Fruit fly (Drosophila melanogaster) whole organism, embryonic: ENCODE data around the gene CG13912.

ENCODE experiments used
- B-H1 ChIP-seq: fragments of 200-800 bp; sonication (Bioruptor generic); IDR thresholded peaks from 3 replicates; pipeline ENCODE4 v1.3.6; 2022; ENCODE audit warnings: missing biosample characterization, missing genetic modification characterization
- BEAF-32 ChIP-seq: fragments of 200-800 bp; sonication (Bioruptor generic); optimal IDR thresholded peaks from 3 replicates; lab custom pipeline; 2017; ENCODE audit warnings: missing biosample characterization, missing genetic modification characterization, mild to moderate bottlenecking, moderate library complexity, missing genetic modification reagents
- Bteb2 ChIP-seq: fragments of 200-800 bp; sonication (Bioruptor generic); optimal IDR thresholded peaks from 2 replicates; lab custom pipeline; 2016; ENCODE audit warnings: missing biosample characterization, missing genetic modification characterization
- CG10366 ChIP-seq: fragments of 200-800 bp; sonication (Bioruptor generic); IDR thresholded peaks from 2 replicates; pipeline ENCODE4 v1.3.6; 2022; ENCODE audit warnings: missing biosample characterization, missing genetic modification characterization
- CG10979 ChIP-seq: fragments of 200-800 bp; sonication (Bioruptor generic); optimal IDR thresholded peaks from 2 replicates; lab custom pipeline; 2018; ENCODE audit warnings: missing biosample characterization, mild to moderate bottlenecking, missing genetic modification characterization, moderate library complexity
- CG12104 ChIP-seq: fragments of 200-800 bp; sonication (Bioruptor generic); optimal IDR thresholded peaks from 3 replicates; lab custom pipeline; 2016; ENCODE audit warnings: missing biosample characterization, missing genetic modification characterization
- CG12155 ChIP-seq: fragments of 200-800 bp; sonication (Bioruptor generic); optimal IDR thresholded peaks from 3 replicates; lab custom pipeline; 2016; ENCODE audit warnings: missing biosample characterization, missing genetic modification characterization
- CG12769 ChIP-seq: fragments of 200-800 bp; sonication (Bioruptor generic); optimal IDR thresholded peaks from 2 replicates; lab custom pipeline; 2019; ENCODE audit warnings: missing biosample characterization, mild to moderate bottlenecking, missing genetic modification characterization, moderate library complexity
- CG13894 ChIP-seq: fragments of 200-800 bp; sonication (Bioruptor generic); optimal IDR thresholded peaks from 3 replicates; lab custom pipeline; 2018; ENCODE audit warnings: missing biosample characterization, mild to moderate bottlenecking, missing genetic modification characterization, moderate library complexity
- CG17612 ChIP-seq: fragments of 200-800 bp; sonication (Bioruptor generic); IDR thresholded peaks from 2 replicates; pipeline ENCODE4 v1.3.6; 2022; ENCODE audit warnings: missing biosample characterization, missing genetic modification characterization
- CG17829 ChIP-seq: fragments of 200-800 bp; optimal IDR thresholded peaks from 2 replicates; lab custom pipeline; 2019; ENCODE audit warnings: missing biosample characterization, mild to moderate bottlenecking, missing genetic modification characterization, moderate library complexity
- CG18262 ChIP-seq: fragments of 200-800 bp; optimal IDR thresholded peaks from 3 replicates; lab custom pipeline; 2019; ENCODE audit warnings: missing biosample characterization, mild to moderate bottlenecking, missing genetic modification characterization, moderate library complexity
- CG18476 ChIP-seq: fragments of 200-800 bp; sonication (Bioruptor generic); optimal IDR thresholded peaks from 2 replicates; lab custom pipeline; 2016; ENCODE audit warnings: missing biosample characterization, mild to moderate bottlenecking, missing genetic modification characterization
- CG2889 ChIP-seq: fragments of 200-800 bp; sonication (Bioruptor generic); IDR thresholded peaks from 3 replicates; pipeline ENCODE4 v1.3.6; 2022; ENCODE audit warnings: missing biosample characterization, missing genetic modification characterization
- CG3281 ChIP-seq: fragments of 200-800 bp; sonication (Bioruptor generic); optimal IDR thresholded peaks from 3 replicates; lab custom pipeline; 2017; ENCODE audit warnings: missing biosample characterization, mild to moderate bottlenecking, missing genetic modification characterization
- CG3995 ChIP-seq: fragments of 200-800 bp; sonication (Bioruptor generic); optimal IDR thresholded peaks from 3 replicates; lab custom pipeline; 2016; ENCODE audit warnings: missing biosample characterization, missing genetic modification characterization
- CG7372 ChIP-seq: fragments of 200-800 bp; sonication (Bioruptor generic); IDR thresholded peaks from 2 replicates; pipeline ENCODE4 v1.3.6; 2022; ENCODE audit warnings: missing biosample characterization, missing genetic modification characterization
- CG8478 ChIP-seq: fragments of >200 bp; optimal IDR thresholded peaks from 2 replicates; lab custom pipeline; 2018
- Camta ChIP-seq: fragments of 200-800 bp; sonication (Bioruptor generic); optimal IDR thresholded peaks from 2 replicates; lab custom pipeline; 2016; ENCODE audit warnings: missing biosample characterization, missing genetic modification characterization
- CoRest ChIP-seq: fragments of 200-800 bp; sonication (Bioruptor generic); optimal IDR thresholded peaks from 3 replicates; lab custom pipeline; 2018; ENCODE audit warnings: missing biosample characterization, mild to moderate bottlenecking, missing genetic modification characterization, moderate library complexity
- Dll ChIP-seq: fragments of 200-800 bp; sonication (Bioruptor generic); IDR thresholded peaks from 4 replicates; pipeline ENCODE4 v1.3.6; 2022; ENCODE audit warnings: missing biosample characterization, missing genetic modification characterization; ENCODE audit not compliant: partially characterized antibody
- Fer2 ChIP-seq: fragments of 200-800 bp; sonication (Bioruptor generic); optimal IDR thresholded peaks from 2 replicates; lab custom pipeline; 2018; ENCODE audit warnings: missing biosample characterization, mild to moderate bottlenecking, missing genetic modification characterization, moderate library complexity
- HHEX ChIP-seq: fragments of 200-800 bp; sonication (Bioruptor generic); optimal IDR thresholded peaks from 3 replicates; lab custom pipeline; 2017; ENCODE audit warnings: missing biosample characterization, mild to moderate bottlenecking, missing genetic modification characterization, missing genetic modification reagents
- Max ChIP-seq: fragments of 200-800 bp; sonication (Bioruptor generic); optimal IDR thresholded peaks from 2 replicates; lab custom pipeline; 2016; ENCODE audit warnings: missing biosample characterization, mild to moderate bottlenecking, missing genetic modification characterization
- Mes4 ChIP-seq: fragments of 200-800 bp; sonication (Bioruptor generic); optimal IDR thresholded peaks from 2 replicates; lab custom pipeline; 2016; ENCODE audit warnings: missing biosample characterization, missing genetic modification characterization
- Sry-δ ChIP-seq: fragments of 200-800 bp; sonication (Bioruptor generic); optimal IDR thresholded peaks from 2 replicates; lab custom pipeline; 2016; ENCODE audit warnings: missing biosample characterization, missing genetic modification characterization
- YL-1 ChIP-seq: fragments of 200-800 bp; sonication (Bioruptor generic); optimal IDR thresholded peaks from 3 replicates; lab custom pipeline; 2017; ENCODE audit warnings: missing biosample characterization, mild to moderate bottlenecking, missing genetic modification characterization
- ato ChIP-seq: fragments of 200-800 bp; sonication (Bioruptor generic); IDR thresholded peaks from 2 replicates; pipeline ENCODE4 v1.3.6; 2022; ENCODE audit warnings: missing biosample characterization, missing genetic modification characterization; ENCODE audit not compliant: partially characterized antibody
- bigmax ChIP-seq: fragments of 200-800 bp; sonication (Bioruptor generic); optimal IDR thresholded peaks from 2 replicates; lab custom pipeline; 2018; ENCODE audit warnings: missing biosample characterization, mild to moderate bottlenecking, missing genetic modification characterization
- chif ChIP-seq, 2 experiments: fragments of 200-800 bp; sonication (Bioruptor generic); optimal IDR thresholded peaks; 3 replicates each; lab custom pipeline; 2016; ENCODE audit warnings: missing biosample characterization in 2 of 2, missing genetic modification characterization in 2 of 2
- crol ChIP-seq: fragments of 200-800 bp; sonication (Bioruptor generic); IDR thresholded peaks from 2 replicates; pipeline ENCODE4 v1.3.6; 2022; ENCODE audit warnings: missing biosample characterization, missing genetic modification characterization
- cwo ChIP-seq: fragments of 200-800 bp; sonication (Bioruptor generic); optimal IDR thresholded peaks from 3 replicates; lab custom pipeline; 2017; ENCODE audit warnings: missing biosample characterization, missing genetic modification characterization, mild to moderate bottlenecking, moderate library complexity, missing genetic modification reagents
- dpn ChIP-seq, 2 experiments: fragments of 200-800 bp; sonication (Bioruptor generic); optimal IDR thresholded peaks; 3 replicates each; lab custom pipeline; 2016; ENCODE audit warnings: missing biosample characterization in 2 of 2, missing genetic modification characterization in 2 of 2
- emc ChIP-seq: fragments of 200-800 bp; sonication (Bioruptor generic); optimal IDR thresholded peaks from 2 replicates; lab custom pipeline; 2016; ENCODE audit warnings: missing biosample characterization, missing genetic modification characterization
- esg ChIP-seq: fragments of 200-800 bp; sonication (Bioruptor generic); conservative IDR thresholded peaks from 2 replicates; pipeline ENCODE4 v1.3.6; 2022; ENCODE audit warnings: missing biosample characterization, missing genetic modification characterization
- ewg ChIP-seq: fragments of 200-800 bp; sonication (Bioruptor generic); optimal IDR thresholded peaks from 3 replicates; lab custom pipeline; 2017; ENCODE audit warnings: mild to moderate bottlenecking, missing biosample characterization, missing genetic modification reagents, missing genetic modification characterization
- kay ChIP-seq: fragments of 200-800 bp; sonication (Bioruptor generic); optimal IDR thresholded peaks from 2 replicates; lab custom pipeline; 2016; ENCODE audit warnings: missing biosample characterization, missing genetic modification characterization
- klu ChIP-seq: fragments of 200-800 bp; sonication (Bioruptor generic); IDR thresholded peaks from 2 replicates; pipeline ENCODE4 v1.3.6; 2022; ENCODE audit warnings: missing biosample characterization, missing genetic modification characterization
- lmd ChIP-seq: fragments of 200-800 bp; sonication (Bioruptor generic); IDR thresholded peaks from 2 replicates; pipeline ENCODE4 v1.3.6; 2022; ENCODE audit warnings: missing biosample characterization, missing genetic modification characterization
- lov ChIP-seq, 2 experiments: fragments of 200-800 bp in 1 of 2; fragments of >200 bp in 1 of 2; sonication (Bioruptor generic) in 1 of 2; IDR thresholded peaks in 1 of 2; optimal IDR thresholded peaks in 1 of 2; 2 replicates in 1 of 2; 3 replicates in 1 of 2; pipeline versions ENCODE4 v1.3.6 to Lab custom; 2017 to 2022; ENCODE audit warnings: missing biosample characterization in 1 of 2, missing genetic modification characterization in 1 of 2
- mirr ChIP-seq: fragments of 200-800 bp; sonication (Bioruptor generic); optimal IDR thresholded peaks from 3 replicates; lab custom pipeline; 2018; ENCODE audit warnings: missing biosample characterization, mild to moderate bottlenecking, missing genetic modification characterization
- nom ChIP-seq: fragments of 200-800 bp; sonication (Bioruptor generic); optimal IDR thresholded peaks from 2 replicates; lab custom pipeline; 2017; ENCODE audit warnings: missing biosample characterization, missing genetic modification characterization, mild to moderate bottlenecking, moderate library complexity, missing genetic modification reagents
- pho ChIP-seq: fragments of 200-800 bp; sonication (Bioruptor generic); optimal IDR thresholded peaks from 2 replicates; lab custom pipeline; 2016; ENCODE audit warnings: missing biosample characterization, missing genetic modification characterization
- psq ChIP-seq: fragments of 200-800 bp; sonication (Bioruptor generic); optimal IDR thresholded peaks from 2 replicates; lab custom pipeline; 2017; ENCODE audit warnings: missing biosample characterization, missing genetic modification characterization
- ro ChIP-seq: fragments of 200-800 bp; sonication (Bioruptor generic); IDR thresholded peaks from 2 replicates; pipeline ENCODE4 v1.3.6; 2022; ENCODE audit warnings: missing biosample characterization, missing genetic modification characterization
- sima ChIP-seq: fragments of 200-800 bp; sonication (Bioruptor generic); optimal IDR thresholded peaks from 2 replicates; lab custom pipeline; 2016; ENCODE audit warnings: missing biosample characterization, missing genetic modification characterization
- sqz ChIP-seq: fragments of 200-800 bp; sonication (Bioruptor generic); optimal IDR thresholded peaks from 3 replicates; lab custom pipeline; 2018; ENCODE audit warnings: missing biosample characterization, mild to moderate bottlenecking, missing genetic modification characterization
- tx ChIP-seq: fragments of 200-800 bp; sonication (Bioruptor generic); optimal IDR thresholded peaks from 2 replicates; lab custom pipeline; 2016; ENCODE audit warnings: missing biosample characterization, missing genetic modification characterization
- unpg ChIP-seq: fragments of 200-800 bp; sonication (Bioruptor generic); optimal IDR thresholded peaks from 3 replicates; lab custom pipeline; 2018; ENCODE audit warnings: missing biosample characterization, mild to moderate bottlenecking, missing genetic modification characterization, moderate library complexity
- zen ChIP-seq: fragments of 200-800 bp; sonication (Bioruptor generic); optimal IDR thresholded peaks from 3 replicates; lab custom pipeline; 2018; ENCODE audit warnings: missing biosample characterization, mild to moderate bottlenecking, missing genetic modification characterization, moderate library complexity
- zen2 ChIP-seq: fragments of 200-800 bp; sonication (Bioruptor generic); IDR thresholded peaks from 3 replicates; pipeline ENCODE4 v1.3.6; 2022; ENCODE audit warnings: missing biosample characterization, missing genetic modification characterization; ENCODE audit not compliant: partially characterized antibody

CG13912 gene

dm6 chr3L:1177085-1177484, 12.3 kb upstream of the CG13912 start, which contains the start of gene bab2 (continued):
- TF ChIP-seq crol = peak; percentile 73
- TF ChIP-seq CG13894 (tag; lab: Kevin White, UChicago) = no peak
- TF ChIP-seq kay (GFP tag; lab: Kevin White, UChicago) = no peak
- no peak for TF ChIP-seq CG8478 (lab: Kevin White, UChicago)
- TF ChIP-seq dpn (GFP tag; optimal IDR thresholded peaks at IDR 0.05; lab: Kevin White, UChicago) = peak in 1 of 2 experiments; percentile 10
- TF ChIP-seq zen (tag; lab: Kevin White, UChicago) = no peak
- TF ChIP-seq emc (GFP tag; lab: Kevin White, UChicago) = no peak
- no peak for TF ChIP-seq bigmax (GFP tag; lab: Kevin White, UChicago)
- TF ChIP-seq lmd (GFP tag; lab: Robert Waterston, UW) = no peak
- TF ChIP-seq CG18476 (GFP tag; lab: Kevin White, UChicago) = no peak
- TF ChIP-seq Sry-δ = no peak
- TF ChIP-seq Fer2 (tag; lab: Kevin White, UChicago) = no peak
- no peak for TF ChIP-seq mirr (GFP tag; lab: Kevin White, UChicago)
- TF ChIP-seq ato = peak; percentile 29; the same call in 1 of the 2 replicates
- TF ChIP-seq CG7372 (GFP tag; lab: Robert Waterston, UW) = no peak
- no peak for TF ChIP-seq CG3281 (GFP tag; lab: Kevin White, UChicago)
- TF ChIP-seq esg (GFP tag; lab: Robert Waterston, UW) = no peak
- peak; percentile 33 for TF ChIP-seq CG10979 (tag; lab: Kevin White, UChicago)
- TF ChIP-seq ro (GFP tag; lab: Robert Waterston, UW) = no peak
- TF ChIP-seq HHEX (GFP tag; lab: Kevin White, UChicago) = no peak
- no peak for TF ChIP-seq nom (GFP tag; lab: Kevin White, UChicago)
- TF ChIP-seq lov (optimal IDR thresholded peaks at IDR 0.05; lab: Kevin White, UChicago) = no peak
- peak; percentile 70; the same call in 2 of the 3 replicates for TF ChIP-seq lov (GFP tag; IDR thresholded peaks at IDR 0.05; lab: Robert Waterston, UW)
- TF ChIP-seq cwo (GFP tag; lab: Kevin White, UChicago) = no peak
- no peak for TF ChIP-seq CG2889 (GFP tag; lab: Robert Waterston, UW)
- TF ChIP-seq sima = no peak
- no peak for TF ChIP-seq Mes4 (GFP tag; lab: Kevin White, UChicago)
- TF ChIP-seq Bteb2 (GFP tag; lab: Kevin White, UChicago) = no peak
- peak; percentile 22 for TF ChIP-seq unpg (GFP tag; lab: Kevin White, UChicago)
- peak; percentile 29; the same call in 2 of the 3 replicates for TF ChIP-seq zen2 (GFP tag; lab: Robert Waterston, UW)
- TF ChIP-seq BEAF-32 (GFP tag; lab: Kevin White, UChicago) = no peak
- no peak; the same call in 2 of the 3 replicates for TF ChIP-seq B-H1 (GFP tag; lab: Robert Waterston, UW)
- TF ChIP-seq Camta (GFP tag; lab: Kevin White, UChicago) = no peak
- no peak for TF ChIP-seq CG12104 (GFP tag; lab: Kevin White, UChicago)
- TF ChIP-seq pho (GFP tag; lab: Kevin White, UChicago) = no peak
- no peak for TF ChIP-seq psq
- no peak for TF ChIP-seq CG3995 (GFP tag; lab: Kevin White, UChicago)
- TF ChIP-seq CG17612 (GFP tag; lab: Robert Waterston, UW) = no peak
- no peak for TF ChIP-seq chif (GFP tag; optimal IDR thresholded peaks at IDR 0.05; lab: Kevin White, UChicago)
- TF ChIP-seq CG17829 = peak; percentile 54
- TF ChIP-seq CG12155 = no peak
- TF ChIP-seq sqz (GFP tag; lab: Kevin White, UChicago) = no peak
- no peak for TF ChIP-seq CoRest
- peak; percentile 37 for TF ChIP-seq CG12769 (tag; lab: Kevin White, UChicago)
- peak; percentile 45 for TF ChIP-seq ewg
- no peak for TF ChIP-seq Max
- TF ChIP-seq Dll = 0 out of 4 replicates have a peak, but pooled peaks have one; percentile 39
- TF ChIP-seq klu (GFP tag; lab: Robert Waterston, UW) = no peak
- no peak for TF ChIP-seq tx
- no peak for TF ChIP-seq YL-1
- TF ChIP-seq CG10366 = no peak
- no peak for TF ChIP-seq CG18262 (tag; lab: Kevin White, UChicago)
